Worm (Caenorhabditis elegans): Measurements from ENCODE around the gene fcmt-1.

- no peak for TF ChIP-seq pqm-1 (tag; optimal IDR thresholded peaks at IDR 0.05)
- TF ChIP-seq dpl-1 (GFP tag; optimal IDR thresholded peaks at IDR 0.05), result no peak
- TF ChIP-seq C16A3.4 (tag; optimal IDR thresholded peaks at IDR 0.05), result no peak
- no peak for TF ChIP-seq hpl-2 (GFP tag; optimal IDR thresholded peaks at IDR 0.05)
- no peak for TF ChIP-seq blmp-1 (tag; optimal IDR thresholded peaks at IDR 0.05)
- no peak for TF ChIP-seq unc-62 (GFP tag; optimal IDR thresholded peaks at IDR 0.05)
- no peak for TF ChIP-seq fos-1 (tag; optimal IDR thresholded peaks at IDR 0.05)
- TF ChIP-seq sup-37 (GFP tag; optimal IDR thresholded peaks at IDR 0.05), result no peak
- TF ChIP-seq isw-1 (GFP tag; IDR thresholded peaks at IDR 0.05), result no peak
- TF ChIP-seq lir-3 (tag; optimal IDR thresholded peaks at IDR 0.05; ENCODE audit: poor library complexity), result no peak
- TF ChIP-seq ztf-4 (tag; optimal IDR thresholded peaks at IDR 0.05), result no peak
- no peak for TF ChIP-seq nhr-20 (tag; optimal IDR thresholded peaks at IDR 0.05)
Measured at ce11 chrII:11680220-11680619, 29.1 kb downstream of the fcmt-1 start.

All from whole organism, L1 larva.